Worm (Caenorhabditis elegans) whole organism, L4 larva: ENCODE data around the gene C09H10.4.
"Not testable (repeated sequence)": the region's sequence is repeated elsewhere in the genome, so short reads cannot be mapped to it uniquely, and the experiment has no call there.

ENCODE experiments used
- F37D6.2 ChIP-seq: sonication (generic microtip); optimal IDR thresholded peaks from 2 replicates; lab custom pipeline; 2016; ENCODE audit warnings: mild to moderate bottlenecking, missing genetic modification characterization, missing compliant biosample characterization
- F49E8.2 ChIP-seq: sonication (generic microtip); optimal IDR thresholded peaks from 2 replicates; lab custom pipeline; 2016; ENCODE audit warnings: missing compliant biosample characterization, mild to moderate bottlenecking, missing genetic modification characterization, borderline replicate concordance
- Y105C5A.15 ChIP-seq: fragments of 200-800 bp; sonication (Bioruptor generic); IDR thresholded peaks from 2 replicates; pipeline ENCODE4 v1.3.6; 2022; ENCODE audit warnings: missing genetic modification characterization, missing compliant biosample characterization
- Y48G9A.11 ChIP-seq: fragments of 200-800 bp; sonication (Bioruptor generic); IDR thresholded peaks from 2 replicates; pipeline ENCODE4 v1.3.6; 2022; ENCODE audit warnings: missing genetic modification reagents, missing genetic modification characterization, missing compliant biosample characterization
- Y75B8A.6 ChIP-seq: fragments of 200-800 bp; sonication (Bioruptor generic); IDR thresholded peaks from 2 replicates; pipeline ENCODE4 v1.3.6; 2022; ENCODE audit warnings: missing genetic modification reagents, missing genetic modification characterization, missing compliant biosample characterization
- aha-1 ChIP-seq: fragments of 150-350 bp; peaks from one replicate; lab custom pipeline; 2014; ENCODE audit warnings: missing biosample characterization, missing genetic modification characterization
- aly-2 ChIP-seq: sonication (generic microtip); optimal IDR thresholded peaks from 2 replicates; lab custom pipeline; 2018; ENCODE audit warnings: missing biosample characterization, missing genetic modification characterization
- arid-1 ChIP-seq: fragments of 200-800 bp; sonication (Bioruptor generic); conservative IDR thresholded peaks from 2 replicates; pipeline ENCODE4 v1.3.6; 2022; ENCODE audit warnings: missing genetic modification reagents, missing genetic modification characterization, missing compliant biosample characterization
- attf-4 ChIP-seq: sonication (generic microtip); optimal IDR thresholded peaks from 3 replicates; lab custom pipeline; 2017; ENCODE audit warnings: missing biosample characterization, missing genetic modification characterization
- ceh-44 ChIP-seq: fragments of 200-800 bp; sonication (Bioruptor generic); IDR thresholded peaks from 2 replicates; pipeline ENCODE4 v1.3.6; 2022; ENCODE audit warnings: missing genetic modification reagents, missing genetic modification characterization, missing compliant biosample characterization
- daf-16 ChIP-seq, 3 experiments: sonication (generic microtip); optimal IDR thresholded peaks; 2 replicates each; lab custom pipeline; 2016 to 2017; ENCODE audit warnings: missing genetic modification characterization in 3 of 3, missing genetic modification reagents in 3 of 3, mild to moderate bottlenecking in 2 of 3, missing compliant biosample characterization in 2 of 3, missing biosample characterization in 1 of 3, moderate library complexity in 1 of 3
- dmd-6 ChIP-seq: fragments of 200-800 bp; sonication (Bioruptor generic); IDR thresholded peaks from 2 replicates; pipeline ENCODE4 v1.3.6; 2022; ENCODE audit warnings: missing genetic modification reagents, missing genetic modification characterization, missing compliant biosample characterization
- dpl-1 ChIP-seq: fragments of 150-350 bp; optimal IDR thresholded peaks from 2 replicates; lab custom pipeline; 2014; ENCODE audit warnings: missing biosample characterization, missing genetic modification reagents, missing genetic modification characterization
- dve-1 ChIP-seq: sonication (generic microtip); optimal IDR thresholded peaks from 2 replicates; lab custom pipeline; 2017; ENCODE audit warnings: antibody characterized with exemption, mild to moderate bottlenecking, missing genetic modification characterization, missing compliant biosample characterization; ENCODE audit not compliant: insufficient read depth
- gei-8 ChIP-seq: fragments of 200-800 bp; sonication (Bioruptor generic); optimal IDR thresholded peaks from 2 replicates; lab custom pipeline; 2018; ENCODE audit warnings: mild to moderate bottlenecking, missing genetic modification characterization, missing compliant biosample characterization
- hif-1 ChIP-seq, 2 experiments: sonication (generic microtip); optimal IDR thresholded peaks; 2 replicates each; lab custom pipeline; 2016 to 2017; ENCODE audit warnings: missing compliant biosample characterization in 2 of 2, missing genetic modification characterization in 2 of 2, missing genetic modification reagents in 2 of 2, missing genotype in 2 of 2, mild to moderate bottlenecking in 1 of 2
- hlh-30 ChIP-seq: sonication (generic microtip); optimal IDR thresholded peaks from 2 replicates; lab custom pipeline; 2017; ENCODE audit warnings: antibody characterized with exemption, mild to moderate bottlenecking, missing genetic modification characterization, missing compliant biosample characterization; ENCODE audit not compliant: insufficient read depth
- lim-7 ChIP-seq: fragments of 200-800 bp; sonication (Bioruptor generic); IDR thresholded peaks from 2 replicates; pipeline ENCODE4 v1.3.6; 2022; ENCODE audit warnings: missing genetic modification characterization, missing compliant biosample characterization
- lin-1 ChIP-seq: fragments of 200-800 bp; sonication (Bioruptor generic); IDR thresholded peaks from 2 replicates; pipeline ENCODE4 v1.3.6; 2022; ENCODE audit warnings: missing genetic modification reagents, missing genetic modification characterization, missing compliant biosample characterization
- lin-13 ChIP-seq: fragments of 150-350 bp; optimal IDR thresholded peaks from 2 replicates; lab custom pipeline; 2014; ENCODE audit warnings: missing biosample characterization, missing genetic modification reagents, missing genetic modification characterization
- lin-15B ChIP-seq: fragments of 150-350 bp; sonication (generic microtip); optimal IDR thresholded peaks from 3 replicates; lab custom pipeline; 2014; ENCODE audit warnings: missing biosample characterization, missing genetic modification characterization
- lin-38 ChIP-seq: fragments of 200-800 bp; sonication (Bioruptor generic); IDR thresholded peaks from 2 replicates; pipeline ENCODE4 v1.3.6; 2022; ENCODE audit warnings: missing genetic modification reagents, missing genetic modification characterization, missing compliant biosample characterization
- lin-39 ChIP-seq: fragments of 150-350 bp; optimal IDR thresholded peaks from 2 replicates; lab custom pipeline; 2014; ENCODE audit warnings: missing biosample characterization, missing genetic modification reagents, missing genetic modification characterization
- mes-2 ChIP-seq: sonication (generic microtip); optimal IDR thresholded peaks from 2 replicates; lab custom pipeline; 2016; ENCODE audit warnings: missing genotype, mild to moderate bottlenecking, missing genetic modification characterization, missing compliant biosample characterization; ENCODE audit not compliant: poor library complexity, severe bottlenecking
- mxl-2 ChIP-seq: fragments of 200-800 bp; sonication (Bioruptor generic); conservative IDR thresholded peaks from 2 replicates; pipeline ENCODE4 v1.3.6; 2022; ENCODE audit warnings: missing genetic modification reagents, missing genetic modification characterization, missing compliant biosample characterization
- nhr-11 ChIP-seq: fragments of 150-350 bp; optimal IDR thresholded peaks from 2 replicates; lab custom pipeline; 2014; ENCODE audit warnings: missing biosample characterization, missing genetic modification characterization
- nhr-25 ChIP-seq: sonication (generic microtip); optimal IDR thresholded peaks from 2 replicates; lab custom pipeline; 2017; ENCODE audit warnings: missing genetic modification characterization, mild to moderate bottlenecking, missing compliant biosample characterization, antibody characterized with exemption, moderate library complexity, borderline replicate concordance; ENCODE audit not compliant: insufficient read depth
- nhr-28 ChIP-seq: fragments of 150-350 bp; optimal IDR thresholded peaks from 2 replicates; lab custom pipeline; 2014; ENCODE audit warnings: missing biosample characterization, missing genetic modification characterization
- nhr-6 ChIP-seq: fragments of 150-350 bp; optimal IDR thresholded peaks from 2 replicates; lab custom pipeline; 2014; ENCODE audit warnings: missing biosample characterization, missing genetic modification characterization
- nhr-76 ChIP-seq: fragments of 150-350 bp; optimal IDR thresholded peaks from 2 replicates; lab custom pipeline; 2014; ENCODE audit warnings: missing biosample characterization, missing genetic modification characterization
- pha-4 ChIP-seq, 2 experiments: fragments of 150-350 bp in 1 of 2; fragments of 200-800 bp in 1 of 2; sonication (Bioruptor generic) in 1 of 2; IDR thresholded peaks in 1 of 2; optimal IDR thresholded peaks in 1 of 2; 2 replicates each; pipeline versions ENCODE4 v1.3.6 to Lab custom; 2014 to 2022; ENCODE audit warnings: missing genetic modification characterization in 2 of 2, missing genetic modification reagents in 2 of 2, missing biosample characterization in 1 of 2, missing compliant biosample characterization in 1 of 2
- pqm-1 ChIP-seq: sonication (generic microtip); optimal IDR thresholded peaks from 2 replicates; lab custom pipeline; 2017; ENCODE audit warnings: missing biosample characterization, missing genetic modification characterization
- rbr-2 ChIP-seq: sonication (generic microtip); optimal IDR thresholded peaks from 2 replicates; lab custom pipeline; 2016; ENCODE audit warnings: missing genotype, missing genetic modification characterization, missing compliant biosample characterization
- sdz-12 ChIP-seq: fragments of 200-800 bp; sonication (Bioruptor generic); optimal IDR thresholded peaks from 2 replicates; lab custom pipeline; 2018; ENCODE audit warnings: mild to moderate bottlenecking, missing genetic modification characterization, missing compliant biosample characterization
- snpc-1.2 ChIP-seq: fragments of 200-800 bp; sonication (Bioruptor generic); IDR thresholded peaks from 2 replicates; pipeline ENCODE4 v1.3.6; 2022; ENCODE audit warnings: missing genetic modification reagents, missing genetic modification characterization, missing compliant biosample characterization
- unc-130 ChIP-seq: sonication (generic microtip); optimal IDR thresholded peaks from 2 replicates; lab custom pipeline; 2016; ENCODE audit warnings: missing genetic modification reagents, missing genetic modification characterization, missing compliant biosample characterization
- unc-39 ChIP-seq: sonication (generic microtip); optimal IDR thresholded peaks from 2 replicates; lab custom pipeline; 2017; ENCODE audit warnings: missing biosample characterization, missing genetic modification characterization
- vab-7 ChIP-seq: fragments of 200-800 bp; sonication (Bioruptor generic); IDR thresholded peaks from 2 replicates; pipeline ENCODE4 v1.3.6; 2022; ENCODE audit warnings: missing genetic modification reagents, missing genetic modification characterization, missing compliant biosample characterization
- zip-11 ChIP-seq: fragments of 200-800 bp; sonication (Bioruptor generic); IDR thresholded peaks from 2 replicates; pipeline ENCODE4 v1.3.6; 2022; ENCODE audit warnings: missing genetic modification characterization, missing compliant biosample characterization

The C09H10.4 gene

DNA sequence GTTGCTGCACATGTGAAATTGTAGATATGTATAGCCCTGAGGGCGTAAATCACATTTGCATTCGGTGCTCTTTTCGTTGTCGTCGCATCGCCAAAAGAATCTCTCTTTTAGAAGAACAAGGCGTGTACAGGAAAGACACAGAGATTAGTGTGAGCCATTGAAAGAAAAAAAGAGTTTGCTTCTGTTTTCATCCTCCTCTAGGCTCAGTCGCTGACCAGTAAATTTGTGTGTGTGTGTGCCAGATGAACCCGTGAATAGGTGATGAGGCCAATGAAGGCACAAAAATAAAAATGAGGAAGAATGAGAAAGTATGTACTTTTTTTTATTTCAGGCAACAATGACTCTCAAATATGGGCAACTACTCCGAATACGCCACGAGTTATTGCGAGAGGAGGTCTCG is 12.5 kb downstream of the C09H10.4 start, which contains the start of gene mat-2:
TSS of gene mat-2 (plus strand) at position 301 of the 400 bp plus-strand sequence.
- no peak for TF ChIP-seq nhr-25
- TF ChIP-seq aha-1 (tag; lab: Kevin White, UChicago) = peak; percentile 5

DNA sequence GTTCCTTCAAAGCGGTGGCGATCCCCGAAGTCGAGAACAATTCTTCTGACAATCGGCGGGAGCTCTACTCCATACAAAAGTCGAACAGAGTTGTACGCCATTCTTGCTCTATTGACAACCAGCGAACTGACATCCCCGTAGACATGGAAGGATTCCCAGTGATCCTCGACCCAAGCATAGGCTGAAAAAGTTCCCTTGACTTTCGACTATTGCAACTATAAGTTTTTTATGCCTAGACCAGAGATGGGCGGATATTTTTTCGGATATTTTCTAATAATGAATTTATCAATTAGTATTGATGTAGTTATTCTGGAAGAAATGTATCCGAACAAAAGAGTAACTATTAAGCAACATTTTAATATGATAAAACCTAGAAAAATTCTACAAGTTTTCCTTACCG is 21.9 kb downstream of the C09H10.4 start, which contains the start of gene W10C6.2:
TSS of gene W10C6.2 (minus strand) at position 101 of the 400 bp plus-strand sequence.
- not testable (repeated sequence) for TF ChIP-seq rbr-2, nhr-11, F37D6.2 (tag; lab: Kevin White, UChicago)
- TF ChIP-seq, all 104 proteins: peak for 0; not testable (repeated sequence) for 104

DNA sequence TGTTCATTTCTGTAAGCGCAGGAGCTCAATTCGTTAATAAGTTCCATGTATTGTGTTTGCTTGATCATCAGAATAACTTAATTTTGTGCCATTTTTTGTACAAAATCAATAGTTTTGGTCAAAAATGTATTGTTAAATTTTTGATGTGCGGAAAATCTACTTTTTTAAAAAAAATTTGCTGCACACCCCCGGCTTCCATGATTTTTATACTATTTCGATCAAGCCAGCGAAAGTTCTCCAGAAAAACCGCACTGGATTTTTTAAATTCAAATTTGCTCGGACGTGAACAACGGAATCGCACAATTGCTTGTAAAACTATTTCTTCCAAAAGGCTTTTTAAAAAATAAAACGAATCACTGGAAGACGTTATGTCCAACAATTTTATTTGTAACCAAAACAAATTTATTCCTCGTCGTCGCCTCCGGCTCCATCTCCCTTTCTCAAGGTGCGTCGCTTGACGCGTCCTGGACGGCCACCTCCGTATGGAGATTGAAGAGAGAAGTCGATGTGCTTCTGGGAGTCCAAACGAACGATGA is 25.2 kb downstream of the C09H10.4 start:
- TF ChIP-seq pha-4 (GFP tag; IDR thresholded peaks at IDR 0.05; lab: Robert Waterston, UW) (0 out of 2 replicates have a peak, but pooled peaks have one; percentile 20), pha-4 (tag; optimal IDR thresholded peaks at IDR 0.05; lab: Kevin White, UChicago) (no peak), unc-130 (GFP tag; lab: Kevin White, UChicago) (no peak), lin-1 (GFP tag; lab: Robert Waterston, UW) (peak; percentile 9; the same call in 1 of the 2 replicates), unc-39 (no peak), pqm-1 (tag; lab: Kevin White, UChicago) (no peak), Y105C5A.15 (GFP tag; lab: Robert Waterston, UW) (no peak), lin-13 (GFP tag; lab: Kevin White, UChicago) (no peak), snpc-1.2 (GFP tag; lab: Robert Waterston, UW) (peak; percentile 39; the same call in 1 of the 2 replicates), gei-8 (GFP tag; lab: Kevin White, UChicago) (no peak), aly-2 (tag; lab: Kevin White, UChicago) (peak; percentile 45), zip-11 (GFP tag; lab: Robert Waterston, UW) (no peak), vab-7 (GFP tag; lab: Robert Waterston, UW) (0 out of 2 replicates have a peak, but pooled peaks have one; percentile 30), lin-38 (GFP tag; lab: Robert Waterston, UW) (peak; percentile 59; the same call in 1 of the 2 replicates), lim-7 (GFP tag; lab: Robert Waterston, UW) (0 out of 2 replicates have a peak, but pooled peaks have one; percentile 27), aha-1 (tag; lab: Kevin White, UChicago) (peak; percentile 13), F49E8.2 (tag; lab: Kevin White, UChicago) (peak; percentile 62), nhr-6 (tag; lab: Kevin White, UChicago) (no peak), attf-4 (tag; lab: Kevin White, UChicago) (no peak), dpl-1 (GFP tag; lab: Kevin White, UChicago) (no peak), arid-1 (GFP tag; lab: Robert Waterston, UW) (peak; percentile 17; the same call in 1 of the 2 replicates), Y48G9A.11 (GFP tag; lab: Robert Waterston, UW) (0 out of 2 replicates have a peak, but pooled peaks have one; percentile 34), hif-1 (tag; optimal IDR thresholded peaks at IDR 0.05; lab: Kevin White, UChicago) (no peak), lin-39 (tag; lab: Kevin White, UChicago) (no peak)

DNA sequence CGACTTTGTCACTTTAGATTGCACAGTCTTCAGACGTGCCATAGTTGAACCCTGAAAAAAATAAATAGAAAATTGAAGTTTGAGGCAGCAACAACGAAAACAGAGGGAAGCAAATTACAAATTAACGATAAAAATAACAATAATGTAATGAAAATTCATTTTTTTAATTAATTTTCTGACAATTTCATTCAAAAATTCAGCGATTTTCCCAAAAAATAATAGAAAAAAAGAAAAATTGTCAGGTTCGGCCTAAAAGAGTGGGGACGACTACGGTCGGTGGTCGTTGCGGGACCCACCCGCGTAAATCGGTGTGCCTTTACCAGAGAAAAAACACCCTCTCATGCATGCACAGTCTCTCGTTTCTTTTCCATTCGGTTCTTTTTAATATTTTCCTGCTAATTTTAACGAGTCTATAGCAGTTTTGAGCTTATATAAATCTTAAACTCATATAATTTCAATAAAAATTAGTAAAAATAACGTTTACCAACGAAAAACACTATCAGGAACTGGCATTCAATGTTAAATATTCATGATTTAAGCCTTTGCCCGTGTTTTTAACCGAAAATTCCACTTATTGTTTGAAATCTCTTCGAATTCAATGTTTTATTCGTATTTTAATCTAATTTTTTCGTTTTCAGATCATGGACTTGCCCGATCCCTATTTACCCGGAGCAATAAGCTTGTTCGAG is 26.5 kb downstream of the C09H10.4 start, which contains the start of the genes rps-9 and lsm-1:
TSS of gene rps-9 (minus strand) at position 51 of the 689 bp plus-strand sequence.
TSS of gene lsm-1 (plus strand) at position 639 of the 689 bp plus-strand sequence.
- TF ChIP-seq nhr-11 (tag; lab: Kevin White, UChicago) (peak; percentile 45), attf-4 (tag; lab: Kevin White, UChicago) (no peak), ceh-44 (GFP tag; lab: Robert Waterston, UW) (no peak), sdz-12 (no peak), nhr-76 (tag; lab: Kevin White, UChicago) (no peak), lin-15B (tag; lab: Kevin White, UChicago) (no peak), unc-130 (GFP tag; lab: Kevin White, UChicago) (peak; percentile 45), aha-1 (tag; lab: Kevin White, UChicago) (peak; percentile 23), vab-7 (GFP tag; lab: Robert Waterston, UW) (no peak), daf-16 (GFP tag; optimal IDR thresholded peaks at IDR 0.05; lab: Kevin White, UChicago) (no peak), daf-16 (tag; optimal IDR thresholded peaks at IDR 0.05; lab: Kevin White, UChicago) (peak; percentile 32), mxl-2 (no peak), Y75B8A.6 (GFP tag; lab: Robert Waterston, UW) (no peak), lin-38 (GFP tag; lab: Robert Waterston, UW) (peak; percentile 70), nhr-28 (tag; lab: Kevin White, UChicago) (peak; percentile 5), hlh-30 (tag; lab: Kevin White, UChicago) (peak; percentile 58), mes-2 (tag; lab: Kevin White, UChicago) (peak; percentile 84), dpl-1 (GFP tag; lab: Kevin White, UChicago) (peak; percentile 63), pha-4 (GFP tag; IDR thresholded peaks at IDR 0.05; lab: Robert Waterston, UW) (no peak), pha-4 (tag; optimal IDR thresholded peaks at IDR 0.05; lab: Kevin White, UChicago) (no peak), dmd-6 (peak; percentile 25; the same call in 1 of the 2 replicates), dve-1 (tag; lab: Kevin White, UChicago) (peak; percentile 49)
